Fruit fly (Drosophila melanogaster) ovary, adult (tissue): ENCODE measurements around the gene AdamTS-B.

Source experiments
- CG17801 ChIP-seq: fragments of 200-800 bp; optimal IDR thresholded peaks from 2 replicates; lab custom pipeline; 2019; ENCODE audit warnings: missing biosample characterization, mild to moderate bottlenecking, missing genetic modification characterization, moderate library complexity; ENCODE audit not compliant: partially characterized antibody

AdamTS-B gene

dm6 chrX:5715455-5716227, 17.3 kb downstream of the AdamTS-B start:
- TF ChIP-seq CG17801 (GFP tag; lab: Kevin White, UChicago), result no peak

- no peak for TF ChIP-seq CG17801 (GFP tag; lab: Kevin White, UChicago)
These were observed 19.6 kb downstream of the AdamTS-B start, which contains the start of gene CG33080 for dm6 chrX:5717741-5718475. TSS of gene CG33080 (minus strand) at chrX:5717778.

dm6 chrX:5718476-5719012, 20.2 kb downstream of the AdamTS-B start:
- TF ChIP-seq CG17801 (GFP tag; lab: Kevin White, UChicago), result peak; percentile 72

dm6 chrX:5723577-5723976, 25.2 kb downstream of the AdamTS-B start:
- no peak for TF ChIP-seq CG17801 (GFP tag; lab: Kevin White, UChicago)

dm6 chrX:5724151-5724699, 25.9 kb downstream of the AdamTS-B start:
- TF ChIP-seq CG17801 (GFP tag; lab: Kevin White, UChicago), result no peak

- TF ChIP-seq CG17801 (GFP tag; lab: Kevin White, UChicago), result no peak
These were observed 26.4 kb downstream of the AdamTS-B start for dm6 chrX:5724744-5725185.

dm6 chrX:5732440-5732839, 34.1 kb downstream of the AdamTS-B start, which contains the start of gene CG15773:
TSS of gene CG15773 (plus strand) at chrX:5732740.
- TF ChIP-seq CG17801 (GFP tag; lab: Kevin White, UChicago), result no peak

dm6 chrX:5735268-5735941, 37.0 kb downstream of the AdamTS-B start:
- TF ChIP-seq CG17801 (GFP tag; lab: Kevin White, UChicago), result peak; percentile 97

dm6 chrX:5737157-5737556, 38.8 kb downstream of the AdamTS-B start:
- no peak for TF ChIP-seq CG17801 (GFP tag; lab: Kevin White, UChicago)

dm6 chrX:5737676-5738220, 39.4 kb downstream of the AdamTS-B start, which contains the start of gene Snx27:
TSS of gene Snx27 (minus strand) at chrX:5738031.
- TF ChIP-seq CG17801 (GFP tag; lab: Kevin White, UChicago), result peak; percentile 76

- TF ChIP-seq CG17801 (GFP tag; lab: Kevin White, UChicago), result no peak
These were observed 43.3 kb downstream of the AdamTS-B start for dm6 chrX:5741625-5742024.

- no peak for TF ChIP-seq CG17801 (GFP tag; lab: Kevin White, UChicago)
These were observed 46.0 kb downstream of the AdamTS-B start for dm6 chrX:5744277-5744846.

dm6 chrX:5744992-5745732, 46.8 kb downstream of the AdamTS-B start:
- no peak for TF ChIP-seq CG17801 (GFP tag; lab: Kevin White, UChicago)
